Worm (Caenorhabditis elegans): ENCODE data around the gene srbc-41.

DNA sequence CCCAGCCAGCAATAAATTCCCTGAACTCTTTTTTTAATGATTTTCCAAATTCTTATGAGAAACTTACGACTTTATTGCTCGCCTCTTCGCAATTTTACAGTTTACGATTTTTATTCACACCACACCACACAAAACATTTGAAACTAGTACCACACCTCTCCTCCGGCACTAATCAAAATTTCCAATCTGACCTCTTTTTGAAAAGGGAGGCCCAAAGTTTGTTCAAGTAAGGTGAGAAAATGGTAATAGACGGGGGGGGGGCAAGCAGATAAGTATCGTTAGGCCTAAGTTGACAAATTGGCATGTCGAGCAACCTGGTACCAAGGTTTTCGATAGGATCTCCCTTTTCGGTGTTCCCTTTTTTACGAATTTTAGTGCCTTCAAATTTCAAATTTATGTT lies 34.8 kb downstream of the srbc-41 start:
- no peak for TF ChIP-seq nhr-28 (tag; optimal IDR thresholded peaks at IDR 0.05)
- TF ChIP-seq pha-4 (tag; optimal IDR thresholded peaks at IDR 0.05) = no peak
- TF ChIP-seq mls-2 (tag; optimal IDR thresholded peaks at IDR 0.05) = no peak
- TF ChIP-seq ham-2 (GFP tag; optimal IDR thresholded peaks at IDR 0.05) = no peak
- no peak for TF ChIP-seq blmp-1 (tag; optimal IDR thresholded peaks at IDR 0.05)
- no peak for TF ChIP-seq ztf-11 (tag; optimal IDR thresholded peaks at IDR 0.05)
- TF ChIP-seq drap-1 (GFP tag; optimal IDR thresholded peaks at IDR 0.05) = no peak
- TF ChIP-seq mep-1 (tag; optimal IDR thresholded peaks at IDR 0.05) = no peak
- no peak for TF ChIP-seq nhr-76 (tag; optimal IDR thresholded peaks at IDR 0.05)
